Comparison of ENCODE assay signal across 1 fruit fly cellular context in genomic region chr3L:15816714-15817113, dm6.
A peak's percentile ranks its signal among the peaks of the same experiment; 100 is the strongest.
TF ChIP-seq lines count a peak whose summit lies in the region.

Gene CkIIalpha-i1, plus strand, starts transcription at chr3L:15816979.

TF ChIP-seq in whole organism, embryonic, 481 proteins besides CTCF, POLR2A, EP300 and RAD21 (continued from another document):
- TF ChIP-seq CG2129 (GFP tag; IDR thresholded peaks at IDR 0.05; lab: Robert Waterston, UW; ENCODE audit: partially characterized antibody) = peak; percentile 83; the same call in 1 of the 2 replicates
- TF ChIP-seq CG17802 (tag; optimal IDR thresholded peaks at IDR 0.05; lab: Kevin White, UChicago) = no peak
- no peak for TF ChIP-seq ssp (GFP tag; IDR thresholded peaks at IDR 0.05; lab: Robert Waterston, UW)
- TF ChIP-seq stwl (tag; optimal IDR thresholded peaks at IDR 0.05; lab: Kevin White, UChicago) = peak; percentile 89
- TF ChIP-seq danr (GFP tag; IDR thresholded peaks at IDR 0.05; lab: Robert Waterston, UW) = no peak
- TF ChIP-seq CG30431 (GFP tag; optimal IDR thresholded peaks at IDR 0.05; lab: Kevin White, UChicago) = no peak
- TF ChIP-seq bcd (GFP tag; optimal IDR thresholded peaks at IDR 0.05; lab: Kevin White, UChicago) = no peak
- TF ChIP-seq CG10431 (GFP tag; optimal IDR thresholded peaks at IDR 0.05; lab: Kevin White, UChicago) = no peak
- TF ChIP-seq lov (optimal IDR thresholded peaks at IDR 0.05; lab: Kevin White, UChicago) = no peak
- no peak for TF ChIP-seq lov (GFP tag; IDR thresholded peaks at IDR 0.05; lab: Robert Waterston, UW)
- no peak for TF ChIP-seq CG3995 (GFP tag; optimal IDR thresholded peaks at IDR 0.05; lab: Kevin White, UChicago)
- no peak for TF ChIP-seq CG31388 (GFP tag; optimal IDR thresholded peaks at IDR 0.05; lab: Kevin White, UChicago)
- TF ChIP-seq CG11085 (GFP tag; IDR thresholded peaks at IDR 0.05; lab: Robert Waterston, UW) = no peak
- TF ChIP-seq slou (GFP tag; optimal IDR thresholded peaks at IDR 0.05; lab: Kevin White, UChicago) = no peak
- TF ChIP-seq CG8290 (GFP tag; optimal IDR thresholded peaks at IDR 0.05; lab: Kevin White, UChicago) = peak; percentile 91
- TF ChIP-seq CG8290 (tag; optimal IDR thresholded peaks at IDR 0.05; lab: Kevin White, UChicago) = peak; percentile 83 to 95
- TF ChIP-seq esg (GFP tag; conservative IDR thresholded peaks at IDR 0.05; lab: Robert Waterston, UW) = no peak
- no peak for TF ChIP-seq seq (GFP tag; IDR thresholded peaks at IDR 0.05; lab: Robert Waterston, UW)
- peak; percentile 94 for TF ChIP-seq Scr (GFP tag; IDR thresholded peaks at IDR 0.05; lab: Robert Waterston, UW; ENCODE audit: partially characterized antibody)
- TF ChIP-seq eyg (GFP tag; optimal IDR thresholded peaks at IDR 0.05; lab: Kevin White, UChicago) = no peak
- peak; percentile 99 for TF ChIP-seq tna (GFP tag; IDR thresholded peaks at IDR 0.05; lab: Robert Waterston, UW; ENCODE audit: partially characterized antibody)
- no peak for TF ChIP-seq da (GFP tag; optimal IDR thresholded peaks at IDR 0.05; lab: Kevin White, UChicago)
- TF ChIP-seq h (optimal IDR thresholded peaks at IDR 0.05; lab: Kevin White, UChicago) = no peak
- TF ChIP-seq CG1832 (GFP tag; optimal IDR thresholded peaks at IDR 0.05; lab: Kevin White, UChicago) = no peak
- no peak for TF ChIP-seq Nf-YB (GFP tag; optimal IDR thresholded peaks at IDR 0.05; lab: Kevin White, UChicago)
- TF ChIP-seq sima (GFP tag; optimal IDR thresholded peaks at IDR 0.05; lab: Kevin White, UChicago) = no peak
- no peak for TF ChIP-seq Myb (GFP tag; optimal IDR thresholded peaks at IDR 0.05; lab: Kevin White, UChicago)
- TF ChIP-seq Dip3 (GFP tag; optimal IDR thresholded peaks at IDR 0.05; lab: Kevin White, UChicago) = no peak
- TF ChIP-seq CG7963 (GFP tag; IDR thresholded peaks at IDR 0.05; lab: Robert Waterston, UW; ENCODE audit: partially characterized antibody) = peak; percentile 99
- no peak for TF ChIP-seq odd (GFP tag; optimal IDR thresholded peaks at IDR 0.05; lab: Kevin White, UChicago)
- no peak for TF ChIP-seq Adf1 (GFP tag; IDR thresholded peaks at IDR 0.05; lab: Robert Waterston, UW)
- TF ChIP-seq YL-1 (GFP tag; optimal IDR thresholded peaks at IDR 0.05; lab: Kevin White, UChicago) = no peak
- peak; percentile 97 for TF ChIP-seq hb (GFP tag; IDR thresholded peaks at IDR 0.05; lab: Robert Waterston, UW; ENCODE audit: partially characterized antibody)
- TF ChIP-seq CG4424 (GFP tag; optimal IDR thresholded peaks at IDR 0.05; lab: Kevin White, UChicago) = no peak
- TF ChIP-seq sna (GFP tag; IDR thresholded peaks at IDR 0.05; lab: Robert Waterston, UW; ENCODE audit: partially characterized antibody) = peak; percentile 98
- TF ChIP-seq Lhr (GFP tag; optimal IDR thresholded peaks at IDR 0.05; lab: Kevin White, UChicago) = peak; percentile 57
- TF ChIP-seq CG8944 (GFP tag; optimal IDR thresholded peaks at IDR 0.05; lab: Kevin White, UChicago) = no peak
- TF ChIP-seq pan (optimal IDR thresholded peaks at IDR 0.05; lab: Kevin White, UChicago) = no peak
- TF ChIP-seq pan (GFP tag; optimal IDR thresholded peaks at IDR 0.05 in 1 of 2, IDR thresholded peaks at IDR 0.05 in 1 of 2) = no peak
- TF ChIP-seq fd3F (GFP tag; optimal IDR thresholded peaks at IDR 0.05; lab: Kevin White, UChicago) = no peak
- peak; percentile 99 for TF ChIP-seq CG14860 (GFP tag; IDR thresholded peaks at IDR 0.05; lab: Robert Waterston, UW; ENCODE audit: partially characterized antibody)
- no peak for TF ChIP-seq Hsf (GFP tag; optimal IDR thresholded peaks at IDR 0.05; lab: Kevin White, UChicago)
- TF ChIP-seq B-H2 (GFP tag; optimal IDR thresholded peaks at IDR 0.05; lab: Kevin White, UChicago) = no peak
- no peak for TF ChIP-seq CG31224 (GFP tag; IDR thresholded peaks at IDR 0.05; lab: Robert Waterston, UW)
- TF ChIP-seq CG11456 (GFP tag; IDR thresholded peaks at IDR 0.05; lab: Robert Waterston, UW) = no peak
- no peak for TF ChIP-seq CG8924 (tag; optimal IDR thresholded peaks at IDR 0.05; lab: Kevin White, UChicago)
- TF ChIP-seq aop (GFP tag; IDR thresholded peaks at IDR 0.05; lab: Robert Waterston, UW) = no peak
- peak; percentile 98 for TF ChIP-seq bbx (GFP tag; IDR thresholded peaks at IDR 0.05; lab: Robert Waterston, UW; ENCODE audit: partially characterized antibody)
- TF ChIP-seq CG2712 (tag; optimal IDR thresholded peaks at IDR 0.05; lab: Kevin White, UChicago) = no peak
- no peak for TF ChIP-seq Optix (GFP tag; IDR thresholded peaks at IDR 0.05; lab: Robert Waterston, UW)
- TF ChIP-seq TFAM (GFP tag; optimal IDR thresholded peaks at IDR 0.05; lab: Kevin White, UChicago) = no peak
- TF ChIP-seq cato (GFP tag; optimal IDR thresholded peaks at IDR 0.05; lab: Kevin White, UChicago; ENCODE audit: borderline replicate concordance) = no peak
- TF ChIP-seq bigmax (GFP tag; optimal IDR thresholded peaks at IDR 0.05; lab: Kevin White, UChicago) = no peak
- TF ChIP-seq tll (GFP tag; optimal IDR thresholded peaks at IDR 0.05; lab: Kevin White, UChicago) = peak in 1 of 2 experiments; percentile 3
- no peak for TF ChIP-seq CG32772 (GFP tag; IDR thresholded peaks at IDR 0.05; lab: Robert Waterston, UW)
- TF ChIP-seq CG13287 (GFP tag; IDR thresholded peaks at IDR 0.05; lab: Robert Waterston, UW; ENCODE audit: partially characterized antibody) = peak; percentile 98
- no peak for TF ChIP-seq E2f1 (GFP tag; IDR thresholded peaks at IDR 0.05; lab: Robert Waterston, UW)
- peak; percentile 58 for TF ChIP-seq MBD-R2 (GFP tag; IDR thresholded peaks at IDR 0.05; lab: Robert Waterston, UW)
- TF ChIP-seq CG34224 (GFP tag; IDR thresholded peaks at IDR 0.05; lab: Robert Waterston, UW; ENCODE audit: partially characterized antibody) = peak; percentile 98
- TF ChIP-seq shn (GFP tag; optimal IDR thresholded peaks at IDR 0.05; lab: Kevin White, UChicago) = no peak
- no peak for TF ChIP-seq ase (GFP tag; IDR thresholded peaks at IDR 0.05; lab: Robert Waterston, UW)
- peak; percentile 99 for TF ChIP-seq ato (GFP tag; IDR thresholded peaks at IDR 0.05; lab: Robert Waterston, UW; ENCODE audit: partially characterized antibody)
- TF ChIP-seq CG12659 (GFP tag; optimal IDR thresholded peaks at IDR 0.05; lab: Kevin White, UChicago) = peak; percentile 27
- no peak for TF ChIP-seq dmrt11E (tag; optimal IDR thresholded peaks at IDR 0.05; lab: Kevin White, UChicago)
- TF ChIP-seq Nf-YA (GFP tag; IDR thresholded peaks at IDR 0.05; lab: Robert Waterston, UW) = no peak
- TF ChIP-seq Bdp1 (GFP tag; optimal IDR thresholded peaks at IDR 0.05; lab: Kevin White, UChicago) = no peak
- TF ChIP-seq CG16863 (GFP tag; optimal IDR thresholded peaks at IDR 0.05; lab: Kevin White, UChicago) = no peak
- TF ChIP-seq CG14710 (tag; optimal IDR thresholded peaks at IDR 0.05; lab: Kevin White, UChicago) = peak; percentile 11
- TF ChIP-seq Poxn (GFP tag; IDR thresholded peaks at IDR 0.05; lab: Robert Waterston, UW) = no peak
- TF ChIP-seq CG12236 (GFP tag; optimal IDR thresholded peaks at IDR 0.05; lab: Kevin White, UChicago) = no peak
- peak; percentile 6 for TF ChIP-seq MESR4 (GFP tag; optimal IDR thresholded peaks at IDR 0.05; lab: Kevin White, UChicago)
- peak; percentile 99 for TF ChIP-seq CG6791 (GFP tag; IDR thresholded peaks at IDR 0.05; lab: Robert Waterston, UW; ENCODE audit: partially characterized antibody)
- peak; percentile 3 for TF ChIP-seq Ets97D (GFP tag; optimal IDR thresholded peaks at IDR 0.05; lab: Kevin White, UChicago)
- peak; percentile 97; the same call in 2 of the 3 replicates for TF ChIP-seq zen2 (GFP tag; IDR thresholded peaks at IDR 0.05; lab: Robert Waterston, UW; ENCODE audit: partially characterized antibody)
- no peak for TF ChIP-seq tup (GFP tag; optimal IDR thresholded peaks at IDR 0.05; lab: Kevin White, UChicago)
- TF ChIP-seq kay (GFP tag; optimal IDR thresholded peaks at IDR 0.05; lab: Kevin White, UChicago) = no peak
- TF ChIP-seq CG13775 (GFP tag; optimal IDR thresholded peaks at IDR 0.05; lab: Kevin White, UChicago) = no peak
- TF ChIP-seq Med (GFP tag; lab: Kevin White, UChicago) = peak; percentile 21
- TF ChIP-seq ci (GFP tag; IDR thresholded peaks at IDR 0.05; lab: Robert Waterston, UW) = no peak
- TF ChIP-seq Neu2 (GFP tag; optimal IDR thresholded peaks at IDR 0.05; lab: Kevin White, UChicago; ENCODE audit: borderline replicate concordance) = no peak
- TF ChIP-seq E2f2 (GFP tag; IDR thresholded peaks at IDR 0.05; lab: Robert Waterston, UW) = peak; percentile 54
TF ChIP-seq in whole organism, embryonic: peak in this region for 56.
